Fruit fly (Drosophila melanogaster) whole organism, adult: ENCODE data around the gene ATP7.

Experiments
- CG11617 ChIP-seq: fragments of 200-800 bp; sonication (Bioruptor generic); optimal IDR thresholded peaks from 2 replicates; lab custom pipeline; 2017; ENCODE audit warnings: mild to moderate bottlenecking, missing biosample characterization, missing genetic modification reagents, missing genetic modification characterization
- CG1620 ChIP-seq: fragments of 200-800 bp; sonication (Bioruptor generic); optimal IDR thresholded peaks from 2 replicates; lab custom pipeline; 2016; ENCODE audit warnings: missing biosample characterization, missing genetic modification characterization
- CG7045 ChIP-seq: fragments of 200-800 bp; sonication (Bioruptor generic); optimal IDR thresholded peaks from 2 replicates; lab custom pipeline; 2017; ENCODE audit warnings: missing biosample characterization, mild to moderate bottlenecking, missing genetic modification characterization
- Clk ChIP-seq: fragments of 200-800 bp; sonication (Bioruptor generic); optimal IDR thresholded peaks from 2 replicates; lab custom pipeline; 2017; ENCODE audit warnings: missing biosample characterization, missing genetic modification characterization
- Hr96 ChIP-seq: fragments of 200-800 bp; sonication (Bioruptor generic); optimal IDR thresholded peaks from 2 replicates; lab custom pipeline; 2016; ENCODE audit warnings: missing biosample characterization, missing genetic modification characterization
- pad ChIP-seq: fragments of 200-800 bp; sonication (Bioruptor generic); optimal IDR thresholded peaks from 3 replicates; lab custom pipeline; 2017; ENCODE audit warnings: missing biosample characterization, missing genetic modification characterization, mild to moderate bottlenecking, moderate library complexity, missing genetic modification reagents

- TF ChIP-seq pad (GFP tag; lab: Kevin White, UChicago) (no peak), Clk (GFP tag; lab: Kevin White, UChicago) (no peak), CG7045 (GFP tag; lab: Kevin White, UChicago) (no peak), Hr96 (GFP tag; lab: Kevin White, UChicago) (no peak), CG11617 (GFP tag; lab: Kevin White, UChicago) (no peak), CG1620 (GFP tag; lab: Kevin White, UChicago) (no peak)
Observed at dm6 chrX:11812828-11813227, 42.0 kb upstream of the ATP7 start.
